Worm (Caenorhabditis elegans): Measurements from ENCODE around the gene R08A2.9.
"Not testable (repeated sequence)": the region's sequence is repeated elsewhere in the genome, so short reads cannot be mapped to it uniquely, and the experiment has no call there.

ce11 chrV:14743438-14743837 lies 35.4 kb downstream of the R08A2.9 start:
- not testable (repeated sequence) for TF ChIP-seq ama-1 (optimal IDR thresholded peaks at IDR 0.05); ama-1 (GFP tag; optimal IDR thresholded peaks at IDR 0.05); attf-6 (GFP tag; IDR thresholded peaks at IDR 0.05); egl-18 (GFP tag; IDR thresholded peaks at IDR 0.05); xnd-1 (tag; optimal IDR thresholded peaks at IDR 0.05); aptf-3 (GFP tag; IDR thresholded peaks at IDR 0.05)
